Fruit fly (Drosophila melanogaster): Measurements from ENCODE around the gene Flacc.
A peak's percentile ranks its signal among the peaks of the same experiment; 100 is the strongest.

Gene Flacc

DNA sequence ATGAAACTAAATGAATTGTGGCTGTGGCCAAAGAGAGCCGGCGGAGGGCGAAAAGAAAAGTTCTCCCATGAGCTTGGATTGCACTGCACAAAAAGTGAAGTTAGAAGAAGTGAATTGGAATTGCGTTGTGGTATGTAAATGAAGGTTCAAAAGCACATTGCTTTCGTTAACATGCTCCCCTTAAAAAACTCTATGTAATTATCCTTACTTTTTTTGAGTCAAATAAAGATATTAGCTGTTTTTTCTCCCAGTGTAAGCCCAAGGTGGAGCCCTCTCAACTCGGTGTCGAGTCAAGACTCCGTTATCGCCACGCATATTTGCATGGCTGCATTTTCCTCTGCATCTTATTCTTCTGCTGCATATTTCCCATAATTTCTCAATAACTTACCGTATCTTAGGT lies 30.1 kb upstream of the Flacc start (continued):
- TF ChIP-seq Hand (GFP tag; optimal IDR thresholded peaks at IDR 0.05) (no peak), Pdp1 (GFP tag; optimal IDR thresholded peaks at IDR 0.05) (peak; percentile 11 to 41), pita (GFP tag; optimal IDR thresholded peaks at IDR 0.05) (no peak), CG13775 (GFP tag; optimal IDR thresholded peaks at IDR 0.05) (peak; percentile 12), ttk (GFP tag; IDR thresholded peaks at IDR 0.05) (peak; percentile 65), nom (GFP tag; optimal IDR thresholded peaks at IDR 0.05) (peak; percentile 51), cas (GFP tag; IDR thresholded peaks at IDR 0.05) (no peak), h (optimal IDR thresholded peaks at IDR 0.05) (no peak), ERR (GFP tag; optimal IDR thresholded peaks at IDR 0.05) (no peak), CG32532 (GFP tag; IDR thresholded peaks at IDR 0.05) (peak; percentile 13; the same call in 1 of the 2 replicates), dmrt11E (tag; optimal IDR thresholded peaks at IDR 0.05) (peak; percentile 68), pan (optimal IDR thresholded peaks at IDR 0.05) (no peak), pan (GFP tag; optimal IDR thresholded peaks at IDR 0.05 in 1 of 2, IDR thresholded peaks at IDR 0.05 in 1 of 2) (peak in 1 of 2 experiments; percentile 58), Kr (GFP tag; optimal IDR thresholded peaks at IDR 0.05) (no peak), tgo (GFP tag; IDR thresholded peaks at IDR 0.05) (peak; percentile 57; the same call in 2 of the 3 replicates), emc (GFP tag; optimal IDR thresholded peaks at IDR 0.05) (no peak), org-1 (GFP tag; optimal IDR thresholded peaks at IDR 0.05) (peak; percentile 17), Dll (GFP tag; IDR thresholded peaks at IDR 0.05; ENCODE audit: partially characterized antibody) (no peak), crol (GFP tag; IDR thresholded peaks at IDR 0.05) (no peak), prd (optimal IDR thresholded peaks at IDR 0.05) (no peak), prd (GFP tag; IDR thresholded peaks at IDR 0.05) (peak; percentile 86), NfI (GFP tag; optimal IDR thresholded peaks at IDR 0.05) (peak; percentile 6), CHES-1-like (GFP tag; optimal IDR thresholded peaks at IDR 0.05) (no peak), Elba2 (GFP tag; optimal IDR thresholded peaks at IDR 0.05) (no peak), CG17328 (GFP tag; IDR thresholded peaks at IDR 0.05) (peak; percentile 82), ind (GFP tag; optimal IDR thresholded peaks at IDR 0.05) (peak; percentile 53), zf30C (GFP tag; optimal IDR thresholded peaks at IDR 0.05) (no peak), Dref (GFP tag; IDR thresholded peaks at IDR 0.05) (no peak), Mes4 (GFP tag; optimal IDR thresholded peaks at IDR 0.05) (peak; percentile 25), row (GFP tag; IDR thresholded peaks at IDR 0.05) (peak; percentile 61), Myb (GFP tag; optimal IDR thresholded peaks at IDR 0.05) (no peak), CG14441 (GFP tag; IDR thresholded peaks at IDR 0.05) (peak; percentile 67), pfk (GFP tag; optimal IDR thresholded peaks at IDR 0.05) (no peak), CG15479 (GFP tag; optimal IDR thresholded peaks at IDR 0.05) (no peak), unc-4 (GFP tag; IDR thresholded peaks at IDR 0.05; ENCODE audit: partially characterized antibody) (no peak), CG6791 (GFP tag; IDR thresholded peaks at IDR 0.05; ENCODE audit: partially characterized antibody) (no peak), CG2199 (GFP tag; IDR thresholded peaks at IDR 0.05) (peak; percentile 63; the same call in 1 of the 3 replicates), psq (GFP tag; optimal IDR thresholded peaks at IDR 0.05) (no peak), Poxn (GFP tag; IDR thresholded peaks at IDR 0.05) (no peak), CG8359 (GFP tag; optimal IDR thresholded peaks at IDR 0.05; ENCODE audit: borderline replicate concordance) (peak; percentile 34), CG14965 (GFP tag; optimal IDR thresholded peaks at IDR 0.05; ENCODE audit: borderline replicate concordance) (no peak), jigr1 (GFP tag; IDR thresholded peaks at IDR 0.05) (peak; percentile 55; the same call in 1 of the 3 replicates), CG17912 (GFP tag; optimal IDR thresholded peaks at IDR 0.05) (no peak), gsb-n (tag; optimal IDR thresholded peaks at IDR 0.05) (peak; percentile 28), CG11093 (GFP tag; IDR thresholded peaks at IDR 0.05) (peak; percentile 48; the same call in 1 of the 3 replicates), HLH4C (GFP tag; IDR thresholded peaks at IDR 0.05; ENCODE audit: partially characterized antibody) (no peak), HLH3B (GFP tag; IDR thresholded peaks at IDR 0.05) (peak; percentile 62), CG9437 (GFP tag; optimal IDR thresholded peaks at IDR 0.05) (no peak), Antp (GFP tag; optimal IDR thresholded peaks at IDR 0.05) (peak; percentile 27), H15 (GFP tag; IDR thresholded peaks at IDR 0.05) (peak; percentile 41; the same call in 1 of the 3 replicates), Vsx1 (GFP tag; optimal IDR thresholded peaks at IDR 0.05) (no peak), Rx (GFP tag; IDR thresholded peaks at IDR 0.05) (peak; percentile 59; the same call in 1 of the 2 replicates)
